Worm (Caenorhabditis elegans) whole organism, L3 larva: Measurements from ENCODE around the gene B0410.1.

Source experiments
- aly-2 ChIP-seq: fragments of 150-350 bp; optimal IDR thresholded peaks from 2 replicates; lab custom pipeline; 2014; ENCODE audit warnings: missing biosample characterization, missing genetic modification characterization
- egl-27 ChIP-seq: sonication (generic microtip); optimal IDR thresholded peaks from 4 replicates; lab custom pipeline; 2017; ENCODE audit warnings: missing biosample characterization, missing genetic modification reagents, missing genetic modification characterization
- jun-1 ChIP-seq: fragments of 150-350 bp; optimal IDR thresholded peaks from 2 replicates; lab custom pipeline; 2014; ENCODE audit warnings: missing biosample characterization, missing genetic modification reagents, missing genetic modification characterization
- lin-39 ChIP-seq: fragments of 150-350 bp; optimal IDR thresholded peaks from 2 replicates; lab custom pipeline; 2018; ENCODE audit warnings: missing biosample characterization, missing genetic modification reagents, missing genetic modification characterization
- nfya-1 ChIP-seq: sonication (generic microtip); optimal IDR thresholded peaks from 2 replicates; lab custom pipeline; 2017; ENCODE audit warnings: missing genetic modification characterization, mild to moderate bottlenecking, missing compliant biosample characterization, antibody characterized with exemption, moderate library complexity; ENCODE audit not compliant: insufficient read depth
- nhr-43 ChIP-seq: sonication (generic microtip); optimal IDR thresholded peaks from 2 replicates; lab custom pipeline; 2016; ENCODE audit warnings: mild to moderate bottlenecking, missing genetic modification characterization, missing compliant biosample characterization; ENCODE audit not compliant: poor library complexity, severe bottlenecking
- pha-4 ChIP-seq: fragments of 150-350 bp; optimal IDR thresholded peaks from 2 replicates; lab custom pipeline; 2014; ENCODE audit warnings: missing biosample characterization, missing genetic modification reagents, missing genetic modification characterization
- tbx-2 ChIP-seq: sonication (generic microtip); optimal IDR thresholded peaks from 2 replicates; lab custom pipeline; 2016; ENCODE audit warnings: mild to moderate bottlenecking, missing genetic modification characterization, missing compliant biosample characterization
- unc-39 ChIP-seq: sonication (generic microtip); optimal IDR thresholded peaks from 4 replicates; lab custom pipeline; 2017; ENCODE audit warnings: missing biosample characterization, missing genetic modification characterization
- unc-62 ChIP-seq: fragments of 150-350 bp; sonication (generic microtip); optimal IDR thresholded peaks from 4 replicates; lab custom pipeline; 2014; ENCODE audit warnings: missing biosample characterization, missing genetic modification reagents, missing genetic modification characterization
- ztf-4 ChIP-seq: fragments of 150-350 bp; optimal IDR thresholded peaks from 2 replicates; lab custom pipeline; 2014; ENCODE audit warnings: missing biosample characterization, missing genetic modification characterization

- no peak for TF ChIP-seq nfya-1 (tag; lab: Kevin White, UChicago)
- TF ChIP-seq unc-62 (GFP tag; lab: Kevin White, UChicago) = no peak
- no peak for TF ChIP-seq jun-1 (tag; lab: Kevin White, UChicago)
- TF ChIP-seq lin-39 = no peak
- no peak for TF ChIP-seq egl-27 (tag; lab: Kevin White, UChicago)
- no peak for TF ChIP-seq nhr-43 (tag; lab: Kevin White, UChicago)
- no peak for TF ChIP-seq tbx-2
- no peak for TF ChIP-seq aly-2
- TF ChIP-seq unc-39 = no peak
- no peak for TF ChIP-seq ztf-4 (tag; lab: Kevin White, UChicago)
- TF ChIP-seq pha-4 (tag; lab: Kevin White, UChicago) = no peak
Observed at ce11 chrX:2907296-2907873, 13.0 kb downstream of the B0410.1 start.
